Fruit fly (Drosophila melanogaster): Measurements from ENCODE around the gene Tsp66E.

- TF ChIP-seq insv (optimal IDR thresholded peaks at IDR 0.05), result no peak
- no peak for TF ChIP-seq psq (optimal IDR thresholded peaks at IDR 0.05)
- TF ChIP-seq Sin3A (optimal IDR thresholded peaks at IDR 0.05), result no peak
- TF ChIP-seq Myc (optimal IDR thresholded peaks at IDR 0.05), result no peak
- no peak for TF ChIP-seq ttk (optimal IDR thresholded peaks at IDR 0.05)
These were observed 47.1 kb upstream of the Tsp66E start for dm6 chr3L:8865185-8865584.

Measured in Kc167 (cell line).